Worm (Caenorhabditis elegans) whole organism, late embryonic: Measurements from ENCODE around the gene F11A10.6.

Experiments
- hlh-30 ChIP-seq: sonication (generic microtip); optimal IDR thresholded peaks from 2 replicates; lab custom pipeline; 2017; ENCODE audit warnings: antibody characterized with exemption, missing genetic modification characterization, missing compliant biosample characterization; ENCODE audit not compliant: insufficient read depth
- lim-6 ChIP-seq: sonication (generic microtip); optimal IDR thresholded peaks from 2 replicates; lab custom pipeline; 2016; ENCODE audit warnings: missing genetic modification characterization, missing compliant biosample characterization
- tbx-7 ChIP-seq: sonication (generic microtip); optimal IDR thresholded peaks from 2 replicates; lab custom pipeline; 2016; ENCODE audit warnings: missing genotype, missing genetic modification characterization, missing compliant biosample characterization

DNA sequence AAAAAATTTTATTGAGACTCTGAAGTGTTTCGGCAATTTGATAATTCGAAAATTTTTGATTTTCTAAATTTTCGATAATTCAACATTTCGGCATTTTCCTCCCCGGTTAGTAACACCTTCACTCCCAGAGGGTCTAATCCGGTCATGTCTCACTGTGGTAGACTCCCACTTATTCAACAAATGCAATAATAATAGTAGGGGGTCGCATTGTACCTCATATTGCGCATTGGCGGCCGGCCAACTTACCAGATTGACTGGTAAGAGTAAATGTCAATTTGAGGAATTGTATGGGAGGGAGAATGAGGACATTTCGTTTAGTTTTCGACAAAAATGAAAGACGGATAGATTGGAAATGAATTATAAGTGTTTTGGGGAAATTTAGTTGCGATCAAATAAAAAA, 44.3 kb upstream of the F11A10.6 start:
- TF ChIP-seq tbx-7 (tag; lab: Kevin White, UChicago), result no peak
- TF ChIP-seq hlh-30 (tag; lab: Kevin White, UChicago), result no peak
- TF ChIP-seq lim-6, result no peak
